Worm (Caenorhabditis elegans): ENCODE results near the gene R160.5.

Gene R160.5

ce11 chrX:4400296-4400695, 29.6 kb upstream of the R160.5 start:
- TF ChIP-seq klf-2 (GFP tag; conservative IDR thresholded peaks at IDR 0.05) = no peak
- TF ChIP-seq tab-1 (GFP tag; IDR thresholded peaks at IDR 0.05) = no peak

- TF ChIP-seq tab-1 (GFP tag; IDR thresholded peaks at IDR 0.05) = no peak
- TF ChIP-seq ztf-29 (GFP tag; IDR thresholded peaks at IDR 0.05) = no peak
- no peak for TF ChIP-seq flt-1 (GFP tag; IDR thresholded peaks at IDR 0.05)
- TF ChIP-seq ztf-23 (GFP tag; IDR thresholded peaks at IDR 0.05) = no peak
- TF ChIP-seq klf-2 (GFP tag; conservative IDR thresholded peaks at IDR 0.05) = no peak
- no peak for TF ChIP-seq T22C8.4 (GFP tag; IDR thresholded peaks at IDR 0.05)
- TF ChIP-seq cog-1 (tag; optimal IDR thresholded peaks at IDR 0.05) = no peak
- TF ChIP-seq ref-1 (GFP tag; conservative IDR thresholded peaks at IDR 0.05) = no peak
- TF ChIP-seq med-1 (GFP tag; optimal IDR thresholded peaks at IDR 0.05; ENCODE audit: insufficient read depth) = no peak
These were observed 26.8 kb upstream of the R160.5 start for ce11 chrX:4397460-4397859.

- TF ChIP-seq tab-1 (GFP tag; IDR thresholded peaks at IDR 0.05) (no peak), ztf-23 (GFP tag; IDR thresholded peaks at IDR 0.05) (peak; percentile 48; the same call in 1 of the 2 replicates), flt-1 (GFP tag; IDR thresholded peaks at IDR 0.05) (no peak), T22C8.4 (GFP tag; IDR thresholded peaks at IDR 0.05) (no peak), cog-1 (tag; optimal IDR thresholded peaks at IDR 0.05) (peak; percentile 54), ref-1 (GFP tag; conservative IDR thresholded peaks at IDR 0.05) (no peak)
These were observed 24.6 kb upstream of the R160.5 start for ce11 chrX:4395073-4395850.

ce11 chrX:4391680-4392079, 21.0 kb upstream of the R160.5 start:
- TF ChIP-seq tab-1 (GFP tag; IDR thresholded peaks at IDR 0.05) = no peak
- TF ChIP-seq med-1 (GFP tag; optimal IDR thresholded peaks at IDR 0.05; ENCODE audit: insufficient read depth) = no peak
- TF ChIP-seq T22C8.4 (GFP tag; IDR thresholded peaks at IDR 0.05) = no peak
- TF ChIP-seq ztf-29 (GFP tag; IDR thresholded peaks at IDR 0.05) = no peak
- TF ChIP-seq flt-1 (GFP tag; IDR thresholded peaks at IDR 0.05) = no peak
- TF ChIP-seq ref-1 (GFP tag; conservative IDR thresholded peaks at IDR 0.05) = no peak
- no peak for TF ChIP-seq ztf-23 (GFP tag; IDR thresholded peaks at IDR 0.05)
- TF ChIP-seq klf-2 (GFP tag; conservative IDR thresholded peaks at IDR 0.05) = no peak
- no peak for TF ChIP-seq cog-1 (tag; optimal IDR thresholded peaks at IDR 0.05)

- TF ChIP-seq ref-1 (GFP tag; conservative IDR thresholded peaks at IDR 0.05) (no peak), cog-1 (tag; optimal IDR thresholded peaks at IDR 0.05) (peak; percentile 91), med-1 (GFP tag; optimal IDR thresholded peaks at IDR 0.05; ENCODE audit: insufficient read depth) (no peak), T22C8.4 (GFP tag; IDR thresholded peaks at IDR 0.05) (no peak), flt-1 (GFP tag; IDR thresholded peaks at IDR 0.05) (0 out of 2 replicates have a peak, but pooled peaks have one; percentile 46), ztf-23 (GFP tag; IDR thresholded peaks at IDR 0.05) (no peak), klf-2 (GFP tag; conservative IDR thresholded peaks at IDR 0.05) (no peak), tab-1 (GFP tag; IDR thresholded peaks at IDR 0.05) (no peak), ztf-29 (GFP tag; IDR thresholded peaks at IDR 0.05) (no peak)
These were observed 18.3 kb upstream of the R160.5 start, which contains the start of gene dpy-23 for ce11 chrX:4388834-4389409. Gene dpy-23, plus strand, starts transcription at chrX:4389359.

- TF ChIP-seq flt-1 (GFP tag; IDR thresholded peaks at IDR 0.05) (no peak), med-1 (GFP tag; optimal IDR thresholded peaks at IDR 0.05; ENCODE audit: insufficient read depth) (no peak), ref-1 (GFP tag; conservative IDR thresholded peaks at IDR 0.05) (no peak), tab-1 (GFP tag; IDR thresholded peaks at IDR 0.05) (no peak), T22C8.4 (GFP tag; IDR thresholded peaks at IDR 0.05) (no peak), ztf-29 (GFP tag; IDR thresholded peaks at IDR 0.05) (no peak), cog-1 (tag; optimal IDR thresholded peaks at IDR 0.05) (no peak), klf-2 (GFP tag; conservative IDR thresholded peaks at IDR 0.05) (no peak), ztf-23 (GFP tag; IDR thresholded peaks at IDR 0.05) (no peak)
These were observed 15.8 kb upstream of the R160.5 start for ce11 chrX:4386493-4386892.

ce11 chrX:4383316-4383936, 12.8 kb upstream of the R160.5 start, which contains the start of gene lst-2:
Gene lst-2, minus strand, starts transcription at chrX:4383366.
- TF ChIP-seq med-1 (GFP tag; optimal IDR thresholded peaks at IDR 0.05; ENCODE audit: insufficient read depth) = no peak

- TF ChIP-seq ztf-29 (GFP tag; IDR thresholded peaks at IDR 0.05) (no peak), klf-2 (GFP tag; conservative IDR thresholded peaks at IDR 0.05) (no peak), T22C8.4 (GFP tag; IDR thresholded peaks at IDR 0.05) (no peak), cog-1 (tag; optimal IDR thresholded peaks at IDR 0.05) (no peak), med-1 (GFP tag; optimal IDR thresholded peaks at IDR 0.05; ENCODE audit: insufficient read depth) (no peak), tab-1 (GFP tag; IDR thresholded peaks at IDR 0.05) (no peak), flt-1 (GFP tag; IDR thresholded peaks at IDR 0.05) (no peak), ztf-23 (GFP tag; IDR thresholded peaks at IDR 0.05) (no peak), ref-1 (GFP tag; conservative IDR thresholded peaks at IDR 0.05) (no peak)
These were observed 7.0 kb upstream of the R160.5 start, which contains the start of gene R160.12 for ce11 chrX:4377689-4378088. Gene R160.12, minus strand, starts transcription at chrX:4377789.

- TF ChIP-seq ztf-29 (GFP tag; IDR thresholded peaks at IDR 0.05) (no peak), cog-1 (tag; optimal IDR thresholded peaks at IDR 0.05) (no peak), T22C8.4 (GFP tag; IDR thresholded peaks at IDR 0.05) (no peak), ztf-23 (GFP tag; IDR thresholded peaks at IDR 0.05) (no peak), klf-2 (GFP tag; conservative IDR thresholded peaks at IDR 0.05) (no peak), tab-1 (GFP tag; IDR thresholded peaks at IDR 0.05) (no peak), flt-1 (GFP tag; IDR thresholded peaks at IDR 0.05) (no peak), ref-1 (GFP tag; conservative IDR thresholded peaks at IDR 0.05) (no peak)
These were observed 6.1 kb upstream of the R160.5 start, which contains the start of gene R160.2 for ce11 chrX:4376801-4377200. Gene R160.2, minus strand, starts transcription at chrX:4376901.

All from whole organism, midembryonic.